Worm (Caenorhabditis elegans) whole organism, young adult: ENCODE results near the gene pde-3.

Experiments used
- F57C9.4 ChIP-seq: sonication (generic microtip); optimal IDR thresholded peaks from 2 replicates; lab custom pipeline; 2017; ENCODE audit warnings: mild to moderate bottlenecking, missing genetic modification characterization, missing compliant biosample characterization
- Y53F4B.3 ChIP-seq: fragments of 200-800 bp; sonication (Bioruptor generic); IDR thresholded peaks from 2 replicates; pipeline ENCODE4 v1.3.6; 2022; ENCODE audit warnings: missing genetic modification reagents, missing genetic modification characterization, missing compliant biosample characterization
- ama-1 ChIP-seq, 3 experiments: fragments of 150-350 bp in 1 of 3; sonication (generic microtip) in 2 of 3; optimal IDR thresholded peaks; 2 replicates each; lab custom pipeline; 2014 to 2018; ENCODE audit warnings: missing biosample characterization in 2 of 3, missing genetic modification characterization in 2 of 3, missing genetic modification reagents in 2 of 3
- him-1 ChIP-seq: sonication (generic microtip); optimal IDR thresholded peaks from 2 replicates; lab custom pipeline; 2016; ENCODE audit warnings: missing genotype, missing genetic modification reagents, missing genetic modification characterization, missing compliant biosample characterization
- lin-35 ChIP-seq, 3 experiments: fragments of 150-350 bp in 2 of 3; sonication (generic microtip) in 1 of 3; optimal IDR thresholded peaks; 2 replicates each; lab custom pipeline; 2014 to 2018; ENCODE audit warnings: missing biosample characterization in 3 of 3, missing genetic modification characterization in 3 of 3, missing genetic modification reagents in 3 of 3
- lin-40 ChIP-seq: sonication (generic microtip); optimal IDR thresholded peaks from 2 replicates; lab custom pipeline; 2016; ENCODE audit warnings: missing genetic modification characterization, mild to moderate bottlenecking, missing compliant biosample characterization, missing genotype, missing genetic modification reagents
- nhr-27 ChIP-seq: fragments of 200-800 bp; sonication (Bioruptor generic); optimal IDR thresholded peaks from 2 replicates; lab custom pipeline; 2018; ENCODE audit warnings: mild to moderate bottlenecking, missing genetic modification characterization, moderate library complexity, missing compliant biosample characterization
- pha-4 ChIP-seq: fragments of 150-350 bp; sonication (generic microtip); optimal IDR thresholded peaks from 2 replicates; lab custom pipeline; 2014; ENCODE audit warnings: missing biosample characterization, missing genetic modification reagents, missing genetic modification characterization
- sea-2 ChIP-seq: fragments of 200-800 bp; sonication (Bioruptor generic); IDR thresholded peaks from 2 replicates; pipeline ENCODE4 v1.3.6; 2022; ENCODE audit warnings: missing genetic modification characterization, missing compliant biosample characterization

DNA sequence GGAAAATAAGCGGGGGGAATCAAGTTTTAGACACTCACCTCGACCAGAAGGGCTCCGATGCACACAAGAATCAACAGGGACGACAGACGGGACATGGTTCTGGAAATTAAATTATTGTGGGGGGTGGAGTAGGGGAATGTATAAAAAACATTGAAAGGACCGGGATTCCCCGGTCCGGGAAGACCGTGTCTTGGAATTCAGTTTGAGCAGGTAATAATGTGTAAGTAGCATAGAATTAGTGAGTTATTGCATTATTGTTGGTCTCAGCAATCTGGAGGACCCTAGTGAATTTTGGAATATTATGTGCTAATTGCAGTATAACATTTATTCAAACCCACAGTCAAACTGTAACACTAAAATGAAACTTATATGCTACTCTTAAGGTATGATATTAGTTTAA is 9.2 kb upstream of the pde-3 start, which contains the start of gene R03C1.1:
- no peak for TF ChIP-seq F57C9.4
- TF ChIP-seq lin-40 (tag; lab: Kevin White, UChicago) = no peak
- TF ChIP-seq pha-4 = no peak
- no peak for TF ChIP-seq nhr-27 (tag; lab: Kevin White, UChicago)
- no peak for TF ChIP-seq him-1 (tag; lab: Kevin White, UChicago)
- no peak for TF ChIP-seq sea-2 (GFP tag; lab: Robert Waterston, UW)
- no peak for TF ChIP-seq Y53F4B.3 (GFP tag; lab: Robert Waterston, UW)
- no peak for TF ChIP-seq lin-35 (GFP tag; optimal IDR thresholded peaks at IDR 0.05; lab: Kevin White, UChicago)
- no peak for TF ChIP-seq ama-1 (optimal IDR thresholded peaks at IDR 0.05; lab: Kevin White, UChicago)
- no peak for TF ChIP-seq ama-1 (GFP tag; optimal IDR thresholded peaks at IDR 0.05; lab: Kevin White, UChicago)
